Worm (Caenorhabditis elegans) whole organism, mixed stage, embryonic: ENCODE results near the gene F37C4.5.

Experiments used
- M03D4.4 ChIP-seq: sonication (generic microtip); optimal IDR thresholded peaks from 2 replicates; lab custom pipeline; 2017; ENCODE audit warnings: mild to moderate bottlenecking, missing genetic modification characterization, missing compliant biosample characterization
- blmp-1 ChIP-seq: fragments of 150-350 bp; optimal IDR thresholded peaks from 2 replicates; lab custom pipeline; 2014; ENCODE audit warnings: missing biosample characterization, missing genetic modification characterization
- ceh-39 ChIP-seq: fragments of 150-350 bp; optimal IDR thresholded peaks from 2 replicates; lab custom pipeline; 2014; ENCODE audit warnings: missing biosample characterization, missing genetic modification characterization
- ceh-43 ChIP-seq: fragments of 200-800 bp; sonication (Bioruptor generic); optimal IDR thresholded peaks from 2 replicates; lab custom pipeline; 2018; ENCODE audit warnings: mild to moderate bottlenecking, missing genetic modification characterization, moderate library complexity, missing compliant biosample characterization
- ceh-83 ChIP-seq: fragments of 200-800 bp; sonication (Bioruptor generic); optimal IDR thresholded peaks from 2 replicates; lab custom pipeline; 2018; ENCODE audit warnings: mild to moderate bottlenecking, missing genetic modification characterization, missing compliant biosample characterization
- ces-1 ChIP-seq: fragments of 150-350 bp; optimal IDR thresholded peaks from 2 replicates; lab custom pipeline; 2014; ENCODE audit warnings: missing biosample characterization, missing genetic modification reagents, missing genetic modification characterization
- drap-1 ChIP-seq: fragments of 200-800 bp; sonication (Bioruptor generic); optimal IDR thresholded peaks from 3 replicates; lab custom pipeline; 2018; ENCODE audit warnings: mild to moderate bottlenecking, missing genetic modification characterization, missing compliant biosample characterization
- elt-1 ChIP-seq: sonication (generic microtip); optimal IDR thresholded peaks from 2 replicates; lab custom pipeline; 2017; ENCODE audit warnings: missing genetic modification characterization, mild to moderate bottlenecking, missing compliant biosample characterization, antibody characterized with exemption, moderate library complexity, borderline replicate concordance; ENCODE audit not compliant: insufficient read depth
- elt-3 ChIP-seq: fragments of 150-350 bp; optimal IDR thresholded peaks from 2 replicates; lab custom pipeline; 2014; ENCODE audit warnings: missing biosample characterization, missing genetic modification characterization
- flh-1 ChIP-seq: fragments of 200-800 bp; sonication (Bioruptor generic); optimal IDR thresholded peaks from 2 replicates; lab custom pipeline; 2018; ENCODE audit warnings: mild to moderate bottlenecking, missing genetic modification characterization, moderate library complexity, missing compliant biosample characterization
- ham-2 ChIP-seq: fragments of 200-800 bp; sonication (Bioruptor generic); optimal IDR thresholded peaks from 2 replicates; lab custom pipeline; 2018; ENCODE audit warnings: mild to moderate bottlenecking, missing genetic modification characterization, missing compliant biosample characterization
- hlh-1 ChIP-seq: fragments of 150-350 bp; optimal IDR thresholded peaks from 2 replicates; lab custom pipeline; 2014; ENCODE audit warnings: missing biosample characterization, missing genetic modification reagents, missing genetic modification characterization
- lin-13 ChIP-seq: fragments of 150-350 bp; optimal IDR thresholded peaks from 2 replicates; lab custom pipeline; 2014; ENCODE audit warnings: missing biosample characterization, missing genetic modification characterization
- lin-32 ChIP-seq: fragments of 200-800 bp; sonication (Bioruptor generic); optimal IDR thresholded peaks from 2 replicates; lab custom pipeline; 2018; ENCODE audit warnings: mild to moderate bottlenecking, missing genetic modification characterization, missing compliant biosample characterization
- lsy-2 ChIP-seq: fragments of 150-350 bp; optimal IDR thresholded peaks from 2 replicates; lab custom pipeline; 2014; ENCODE audit warnings: missing biosample characterization, missing genetic modification characterization
- mab-5 ChIP-seq: fragments of 150-350 bp; optimal IDR thresholded peaks from 2 replicates; lab custom pipeline; 2014; ENCODE audit warnings: missing biosample characterization, missing genetic modification characterization
- mep-1 ChIP-seq: fragments of 150-350 bp; optimal IDR thresholded peaks from 2 replicates; lab custom pipeline; 2017; ENCODE audit warnings: missing biosample characterization, missing genetic modification reagents, missing genetic modification characterization, inconsistent platforms
- mls-2 ChIP-seq: sonication (generic microtip); optimal IDR thresholded peaks from 2 replicates; lab custom pipeline; 2016; ENCODE audit warnings: mild to moderate bottlenecking, missing genetic modification characterization, moderate library complexity, missing compliant biosample characterization
- nhr-12 ChIP-seq: fragments of 150-350 bp; optimal IDR thresholded peaks from 2 replicates; lab custom pipeline; 2014; ENCODE audit warnings: missing biosample characterization, missing genetic modification characterization
- nhr-2 ChIP-seq: fragments of 150-350 bp; optimal IDR thresholded peaks from 2 replicates; lab custom pipeline; 2014; ENCODE audit warnings: missing biosample characterization, missing genetic modification characterization
- nhr-237 ChIP-seq: fragments of 150-350 bp; optimal IDR thresholded peaks from 2 replicates; lab custom pipeline; 2014; ENCODE audit warnings: missing biosample characterization, missing genetic modification characterization
- nhr-28 ChIP-seq: fragments of 150-350 bp; optimal IDR thresholded peaks from 2 replicates; lab custom pipeline; 2014; ENCODE audit warnings: missing biosample characterization, missing genetic modification characterization
- nhr-76 ChIP-seq: sonication (generic microtip); optimal IDR thresholded peaks from 2 replicates; lab custom pipeline; 2017; ENCODE audit warnings: missing biosample characterization, missing genetic modification characterization
- pha-4 ChIP-seq: fragments of 150-350 bp; optimal IDR thresholded peaks from 2 replicates; lab custom pipeline; 2018; ENCODE audit warnings: missing biosample characterization, missing genetic modification reagents, missing genetic modification characterization
- sem-2 ChIP-seq: fragments of 200-800 bp; sonication (Bioruptor generic); optimal IDR thresholded peaks from 2 replicates; lab custom pipeline; 2018; ENCODE audit warnings: mild to moderate bottlenecking, missing genetic modification characterization, missing compliant biosample characterization
- tbx-8 ChIP-seq: fragments of 200-800 bp; sonication (Bioruptor generic); optimal IDR thresholded peaks from 2 replicates; lab custom pipeline; 2018; ENCODE audit warnings: mild to moderate bottlenecking, missing genetic modification characterization, moderate library complexity, missing compliant biosample characterization
- unc-39 ChIP-seq: fragments of 150-350 bp; optimal IDR thresholded peaks from 2 replicates; lab custom pipeline; 2014; ENCODE audit warnings: missing biosample characterization, missing genetic modification characterization
- unc-62 ChIP-seq: fragments of 150-350 bp; optimal IDR thresholded peaks from 2 replicates; lab custom pipeline; 2014; ENCODE audit warnings: missing biosample characterization, missing genetic modification reagents, missing genetic modification characterization
- zip-8 ChIP-seq: fragments of 150-350 bp; optimal IDR thresholded peaks from 2 replicates; lab custom pipeline; 2014; ENCODE audit warnings: missing biosample characterization, missing genetic modification characterization
- ztf-11 ChIP-seq: fragments of 150-350 bp; optimal IDR thresholded peaks from 2 replicates; lab custom pipeline; 2014; ENCODE audit warnings: missing biosample characterization, missing genetic modification characterization

F37C4.5 gene

ce11 chrIV:3902955-3903354 is 29.3 kb upstream of the F37C4.5 start, which contains the start of gene F56D6.6:
TSS of gene F56D6.6 (plus strand) at chrIV:3903255.
- TF ChIP-seq nhr-28: no peak
- TF ChIP-seq mab-5 (tag; lab: Kevin White, UChicago): no peak
- TF ChIP-seq unc-62 (GFP tag; lab: Kevin White, UChicago): no peak
- TF ChIP-seq ces-1: no peak
- no peak for TF ChIP-seq nhr-237
- TF ChIP-seq mls-2 (tag; lab: Kevin White, UChicago): no peak

ce11 chrIV:3899719-3900554 is 26.3 kb upstream of the F37C4.5 start, which contains the start of gene srz-62:
TSS of gene srz-62 (plus strand) at chrIV:3900504.
- TF ChIP-seq ceh-83 (no peak), mab-5 (tag; lab: Kevin White, UChicago) (no peak), nhr-76 (tag; lab: Kevin White, UChicago) (no peak), lin-13 (tag; lab: Kevin White, UChicago) (no peak), drap-1 (GFP tag; lab: Kevin White, UChicago) (no peak)

- TF ChIP-seq sem-2 (GFP tag; lab: Kevin White, UChicago) (no peak), mls-2 (tag; lab: Kevin White, UChicago) (no peak), ces-1 (no peak), zip-8 (tag; lab: Kevin White, UChicago) (no peak), elt-1 (tag; lab: Kevin White, UChicago) (no peak), nhr-28 (no peak), lsy-2 (tag; lab: Kevin White, UChicago) (no peak), ceh-43 (GFP tag; lab: Kevin White, UChicago) (no peak), tbx-8 (GFP tag; lab: Kevin White, UChicago) (no peak), nhr-2 (tag; lab: Kevin White, UChicago) (no peak), blmp-1 (no peak), M03D4.4 (tag; lab: Kevin White, UChicago) (no peak), ztf-11 (tag; lab: Kevin White, UChicago) (no peak), ceh-83 (no peak), nhr-12 (tag; lab: Kevin White, UChicago) (no peak), lin-32 (GFP tag; lab: Kevin White, UChicago) (no peak), drap-1 (GFP tag; lab: Kevin White, UChicago) (no peak), nhr-237 (no peak), unc-39 (tag; lab: Kevin White, UChicago) (no peak)
Measured at ce11 chrIV:3894770-3895169, 21.2 kb upstream of the F37C4.5 start, which contains the start of gene dct-8. TSS of gene dct-8 (plus strand) at chrIV:3895070.

ce11 chrIV:3894004-3894480 is 20.4 kb upstream of the F37C4.5 start, which contains the start of gene F56D6.8:
TSS of gene F56D6.8 (minus strand) at chrIV:3894430.
- no peak for TF ChIP-seq lin-32 (GFP tag; lab: Kevin White, UChicago)
- no peak for TF ChIP-seq nhr-12 (tag; lab: Kevin White, UChicago)
- no peak for TF ChIP-seq mep-1 (tag; lab: Kevin White, UChicago)
- TF ChIP-seq drap-1 (GFP tag; lab: Kevin White, UChicago): no peak
- no peak for TF ChIP-seq elt-3
- no peak for TF ChIP-seq mab-5 (tag; lab: Kevin White, UChicago)
- no peak for TF ChIP-seq blmp-1
- no peak for TF ChIP-seq hlh-1 (tag; lab: Kevin White, UChicago)
- no peak for TF ChIP-seq nhr-2 (tag; lab: Kevin White, UChicago)
- TF ChIP-seq ceh-39 (tag; lab: Kevin White, UChicago): no peak

ce11 chrIV:3892027-3892426 is 18.4 kb upstream of the F37C4.5 start, which contains the start of gene F56D6.9:
TSS of gene F56D6.9 (plus strand) at chrIV:3892327.
- no peak for TF ChIP-seq ceh-39 (tag; lab: Kevin White, UChicago)
- no peak for TF ChIP-seq zip-8 (tag; lab: Kevin White, UChicago)
- no peak for TF ChIP-seq sem-2 (GFP tag; lab: Kevin White, UChicago)
- TF ChIP-seq nhr-237: no peak
- no peak for TF ChIP-seq elt-1 (tag; lab: Kevin White, UChicago)
- TF ChIP-seq hlh-1 (tag; lab: Kevin White, UChicago): no peak
- no peak for TF ChIP-seq ham-2
- TF ChIP-seq pha-4 (tag; lab: Kevin White, UChicago): no peak
- no peak for TF ChIP-seq tbx-8 (GFP tag; lab: Kevin White, UChicago)
- no peak for TF ChIP-seq nhr-2 (tag; lab: Kevin White, UChicago)
- TF ChIP-seq elt-3: no peak
- no peak for TF ChIP-seq flh-1 (GFP tag; lab: Kevin White, UChicago)
- TF ChIP-seq ceh-83: no peak
- no peak for TF ChIP-seq M03D4.4 (tag; lab: Kevin White, UChicago)
